Fruit fly (Drosophila melanogaster): ENCODE data around the gene dati.

DNA sequence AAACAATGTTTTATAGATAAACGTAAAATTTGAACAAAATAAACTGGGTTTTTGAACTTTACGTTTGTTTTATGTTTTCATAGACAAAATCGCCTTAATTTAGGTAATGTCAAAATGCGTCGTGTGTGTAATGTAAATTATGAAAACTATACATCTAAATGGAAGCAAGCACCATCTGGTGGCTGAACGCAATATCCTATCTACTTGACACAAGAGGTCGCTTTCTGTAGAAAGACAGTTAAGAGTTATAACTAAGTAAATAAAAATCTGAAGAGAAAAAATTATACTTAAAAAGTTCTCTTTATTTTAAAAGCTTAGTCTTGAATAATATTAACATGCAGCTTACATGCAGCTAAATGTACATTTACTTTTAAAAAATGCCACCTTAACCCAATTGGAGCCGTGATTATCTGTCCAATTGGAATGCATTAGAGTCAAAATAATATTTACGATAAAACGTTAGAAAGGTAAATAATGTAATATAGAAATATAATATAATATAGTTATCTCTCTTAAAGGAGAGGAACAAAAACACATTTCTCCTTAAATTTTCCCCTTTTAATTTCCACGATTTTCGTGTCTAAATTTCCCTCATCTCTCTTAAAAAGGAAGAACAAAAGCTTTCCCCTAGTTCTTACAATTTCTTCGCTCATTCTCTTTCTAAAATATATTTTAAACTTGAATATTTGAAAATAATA is 29.4 kb upstream of the dati start:
- no peak for TF ChIP-seq pan (optimal IDR thresholded peaks at IDR 0.05)
- no peak for TF ChIP-seq usp (GFP tag; optimal IDR thresholded peaks at IDR 0.05)
- no peak for TF ChIP-seq Dll (optimal IDR thresholded peaks at IDR 0.05)
- no peak for TF ChIP-seq psq (optimal IDR thresholded peaks at IDR 0.05)
- TF ChIP-seq CG8478 (optimal IDR thresholded peaks at IDR 0.05), result no peak
- TF ChIP-seq EcR (GFP tag; optimal IDR thresholded peaks at IDR 0.05), result no peak

All from whole organism.